Worm (Caenorhabditis elegans): Measurements from ENCODE around the gene ptr-18.

Gene ptr-18

DNA sequence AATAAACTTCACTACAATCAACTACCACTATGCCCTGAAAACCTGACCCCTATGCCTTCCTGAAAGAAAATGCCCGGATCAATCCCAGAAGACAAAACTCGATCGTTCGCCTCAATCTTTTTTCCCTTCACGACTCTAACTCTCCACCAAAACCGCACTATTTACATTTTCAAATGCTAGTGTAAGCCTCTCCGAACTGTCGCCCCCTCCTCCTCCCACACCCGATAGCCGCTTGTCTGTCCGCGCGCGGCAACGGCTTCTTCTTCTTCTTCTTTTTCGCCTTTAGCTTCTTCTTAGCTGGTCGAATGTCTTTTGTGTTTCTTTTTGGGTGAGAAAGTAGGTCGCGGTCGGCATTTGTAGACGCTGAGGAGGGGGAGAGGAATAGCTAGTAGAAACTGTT is 5.1 kb upstream of the ptr-18 start:
- TF ChIP-seq madf-3 (GFP tag; IDR thresholded peaks at IDR 0.05) (no peak), zfh-2 (GFP tag; conservative IDR thresholded peaks at IDR 0.05) (no peak), nfya-1 (tag; optimal IDR thresholded peaks at IDR 0.05; ENCODE audit: borderline replicate concordance, insufficient read depth) (no peak), rcor-1 (GFP tag; IDR thresholded peaks at IDR 0.05) (no peak), ceh-27 (GFP tag; optimal IDR thresholded peaks at IDR 0.05) (no peak), lin-26 (GFP tag; IDR thresholded peaks at IDR 0.05) (no peak), cebp-2 (GFP tag; IDR thresholded peaks at IDR 0.05) (no peak), sdz-38 (tag; optimal IDR thresholded peaks at IDR 0.05) (no peak), ztf-28 (GFP tag; IDR thresholded peaks at IDR 0.05) (no peak), lir-1 (GFP tag; conservative IDR thresholded peaks at IDR 0.05) (no peak), nhr-120 (GFP tag; IDR thresholded peaks at IDR 0.05) (no peak), Y95B8A.8 (GFP tag; IDR thresholded peaks at IDR 0.05) (no peak), dpl-1 (GFP tag; optimal IDR thresholded peaks at IDR 0.05) (no peak)

DNA sequence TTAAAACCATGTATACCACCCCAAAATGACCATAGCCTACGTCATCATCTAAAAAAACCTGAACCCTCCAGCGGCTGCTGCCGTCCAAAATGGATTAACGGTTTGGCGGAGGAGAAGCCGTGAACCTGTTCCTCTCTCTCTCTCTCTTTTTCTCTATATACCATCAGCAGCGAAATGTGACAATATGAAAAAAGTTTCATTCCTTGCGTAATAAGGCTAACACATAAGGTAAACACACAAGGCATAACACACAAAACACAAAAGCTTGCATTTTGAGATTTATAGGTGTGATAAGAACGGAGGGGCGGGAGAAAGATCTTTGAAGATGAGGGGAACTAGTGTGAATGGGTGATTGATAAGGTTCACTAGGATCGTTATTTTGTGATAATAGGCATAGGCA is 4.1 kb upstream of the ptr-18 start:
- TF ChIP-seq nhr-179 (tag; optimal IDR thresholded peaks at IDR 0.05) (no peak), efl-1 (GFP tag; optimal IDR thresholded peaks at IDR 0.05) (no peak), F33H1.4 (GFP tag; IDR thresholded peaks at IDR 0.05) (no peak), bed-2 (GFP tag; IDR thresholded peaks at IDR 0.05) (no peak), mes-4 (tag; optimal IDR thresholded peaks at IDR 0.05) (no peak), ceh-40 (GFP tag; IDR thresholded peaks at IDR 0.05) (no peak)

- TF ChIP-seq mxl-1 (tag; optimal IDR thresholded peaks at IDR 0.05) (no peak), dpl-1 (GFP tag; optimal IDR thresholded peaks at IDR 0.05) (no peak), sdz-38 (tag; optimal IDR thresholded peaks at IDR 0.05) (no peak), F33H1.4 (GFP tag; IDR thresholded peaks at IDR 0.05) (no peak), ama-1 (optimal IDR thresholded peaks at IDR 0.05) (no peak), ama-1 (GFP tag; optimal IDR thresholded peaks at IDR 0.05) (no peak), hsf-1 (GFP tag; IDR thresholded peaks at IDR 0.05) (no peak), lir-1 (GFP tag; conservative IDR thresholded peaks at IDR 0.05) (no peak), repo-1 (tag; optimal IDR thresholded peaks at IDR 0.05) (no peak), athp-1 (tag; optimal IDR thresholded peaks at IDR 0.05) (no peak), F10E7.11 (tag; optimal IDR thresholded peaks at IDR 0.05) (no peak), snpc-1.3 (tag; optimal IDR thresholded peaks at IDR 0.05; ENCODE audit: insufficient read depth) (no peak), attf-6 (GFP tag; IDR thresholded peaks at IDR 0.05) (no peak), cebp-2 (GFP tag; IDR thresholded peaks at IDR 0.05) (no peak), ceh-27 (GFP tag; optimal IDR thresholded peaks at IDR 0.05) (no peak), Y95B8A.8 (GFP tag; IDR thresholded peaks at IDR 0.05) (no peak)
Observed at ce11 chrII:12961743-12962142, 3.6 kb upstream of the ptr-18 start.

- TF ChIP-seq ztf-6 (GFP tag; IDR thresholded peaks at IDR 0.05) (no peak), dpff-1 (tag; optimal IDR thresholded peaks at IDR 0.05) (no peak)
Observed at ce11 chrII:12965138-12965537, 208 bp upstream of the ptr-18 start.

ce11 chrII:12965589-12965988 is 243 bp downstream of the ptr-18 start:
- TF ChIP-seq xnd-1 (tag; optimal IDR thresholded peaks at IDR 0.05) (no peak), rpc-1 (optimal IDR thresholded peaks at IDR 0.05) (no peak), rpc-1 (tag; optimal IDR thresholded peaks at IDR 0.05) (no peak), lin-26 (GFP tag; IDR thresholded peaks at IDR 0.05) (no peak), Y53G8AR.9 (GFP tag; conservative IDR thresholded peaks at IDR 0.05) (no peak), F37B4.10 (GFP tag; IDR thresholded peaks at IDR 0.05) (no peak), dox-1 (GFP tag; IDR thresholded peaks at IDR 0.05) (no peak), attf-5 (GFP tag; optimal IDR thresholded peaks at IDR 0.05) (no peak), egl-44 (GFP tag; IDR thresholded peaks at IDR 0.05) (no peak), mcd-1 (GFP tag; IDR thresholded peaks at IDR 0.05) (no peak), cebp-1 (GFP tag; IDR thresholded peaks at IDR 0.05) (no peak), cebp-1 (tag; optimal IDR thresholded peaks at IDR 0.05) (no peak), lag-1 (GFP tag; IDR thresholded peaks at IDR 0.05) (no peak), nhr-80 (tag; optimal IDR thresholded peaks at IDR 0.05) (no peak), him-1 (tag; optimal IDR thresholded peaks at IDR 0.05) (no peak)
